Worm (Caenorhabditis elegans) whole organism, young adult: ENCODE measurements around the gene arrd-17.

ENCODE experiments used
- B0336.3 ChIP-seq: fragments of 200-800 bp; sonication (Bioruptor generic); IDR thresholded peaks from 2 replicates; pipeline ENCODE4 v1.3.6; 2022; ENCODE audit warnings: missing genetic modification characterization, missing compliant biosample characterization
- F10E7.11 ChIP-seq: sonication (generic microtip); optimal IDR thresholded peaks from 2 replicates; lab custom pipeline; 2017; ENCODE audit warnings: mild to moderate bottlenecking, missing genetic modification characterization, moderate library complexity, missing compliant biosample characterization
- F22D6.2 ChIP-seq: sonication (generic microtip); optimal IDR thresholded peaks from 2 replicates; lab custom pipeline; 2016; ENCODE audit warnings: mild to moderate bottlenecking, missing genetic modification characterization, missing compliant biosample characterization
- F33H1.4 ChIP-seq: fragments of 200-800 bp; sonication (Bioruptor generic); IDR thresholded peaks from 2 replicates; pipeline ENCODE4 v1.3.6; 2022; ENCODE audit warnings: missing genetic modification reagents, missing genetic modification characterization, missing compliant biosample characterization
- F37B4.10 ChIP-seq: fragments of 200-800 bp; sonication (Bioruptor generic); IDR thresholded peaks from 2 replicates; pipeline ENCODE4 v1.3.6; 2022; ENCODE audit warnings: missing genetic modification characterization, missing compliant biosample characterization
- F39B2.1 ChIP-seq: fragments of 200-800 bp; sonication (Bioruptor generic); IDR thresholded peaks from 2 replicates; pipeline ENCODE4 v1.3.6; 2022; ENCODE audit warnings: missing genetic modification reagents, missing genetic modification characterization, missing compliant biosample characterization
- F52B5.7 ChIP-seq: sonication (generic microtip); optimal IDR thresholded peaks from 2 replicates; lab custom pipeline; 2016; ENCODE audit warnings: mild to moderate bottlenecking, missing genetic modification characterization, missing compliant biosample characterization
- K12H6.12 ChIP-seq: fragments of 200-800 bp; sonication (Bioruptor generic); optimal IDR thresholded peaks from 2 replicates; lab custom pipeline; 2018; ENCODE audit warnings: mild to moderate bottlenecking, missing genetic modification characterization, missing compliant biosample characterization
- Y56A3A.18 ChIP-seq: fragments of 200-800 bp; sonication (Bioruptor generic); IDR thresholded peaks from 2 replicates; pipeline ENCODE4 v1.3.6; 2022; ENCODE audit warnings: missing genetic modification reagents, missing genetic modification characterization, missing compliant biosample characterization
- akir-1 ChIP-seq: fragments of 200-800 bp; sonication (Bioruptor generic); optimal IDR thresholded peaks from 2 replicates; lab custom pipeline; 2018; ENCODE audit warnings: mild to moderate bottlenecking, missing genetic modification characterization, moderate library complexity, missing compliant biosample characterization
- ama-1 ChIP-seq, 3 experiments: fragments of 150-350 bp in 1 of 3; sonication (generic microtip) in 2 of 3; optimal IDR thresholded peaks; 2 replicates each; lab custom pipeline; 2014 to 2018; ENCODE audit warnings: missing biosample characterization in 2 of 3, missing genetic modification characterization in 2 of 3, missing genetic modification reagents in 2 of 3
- aptf-2 ChIP-seq: fragments of 200-800 bp; sonication (Bioruptor generic); conservative IDR thresholded peaks from 2 replicates; pipeline ENCODE4 v1.3.6; 2022; ENCODE audit warnings: missing genetic modification reagents, missing genetic modification characterization, missing compliant biosample characterization
- aptf-3 ChIP-seq: fragments of 200-800 bp; sonication (Bioruptor generic); IDR thresholded peaks from 2 replicates; pipeline ENCODE4 v1.3.6; 2022; ENCODE audit warnings: missing genetic modification characterization, missing compliant biosample characterization
- attf-3 ChIP-seq: fragments of 200-800 bp; sonication (Bioruptor generic); conservative IDR thresholded peaks from 2 replicates; pipeline ENCODE4 v1.3.6; 2022; ENCODE audit warnings: missing genetic modification reagents, missing genetic modification characterization, missing compliant biosample characterization
- attf-5 ChIP-seq: fragments of 200-800 bp; sonication (Bioruptor generic); optimal IDR thresholded peaks from 2 replicates; lab custom pipeline; 2018; ENCODE audit warnings: mild to moderate bottlenecking, missing genetic modification characterization, missing compliant biosample characterization
- attf-6 ChIP-seq: fragments of 200-800 bp; sonication (Bioruptor generic); IDR thresholded peaks from 2 replicates; pipeline ENCODE4 v1.3.6; 2022; ENCODE audit warnings: missing genetic modification reagents, missing genetic modification characterization, missing compliant biosample characterization
- ccch-3 ChIP-seq: fragments of 200-800 bp; sonication (Bioruptor generic); optimal IDR thresholded peaks from 2 replicates; lab custom pipeline; 2018; ENCODE audit warnings: mild to moderate bottlenecking, missing genetic modification characterization, missing compliant biosample characterization
- cebp-1 ChIP-seq, 2 experiments: fragments of 200-800 bp in 1 of 2; sonication (Bioruptor generic) in 1 of 2; sonication (generic microtip) in 1 of 2; IDR thresholded peaks in 1 of 2; optimal IDR thresholded peaks in 1 of 2; 2 replicates each; pipeline versions ENCODE4 v1.3.6 to Lab custom; 2017 to 2022; ENCODE audit warnings: missing compliant biosample characterization in 2 of 2, missing genetic modification characterization in 2 of 2, mild to moderate bottlenecking in 1 of 2, missing genetic modification reagents in 1 of 2, moderate library complexity in 1 of 2
- dpff-1 ChIP-seq: sonication (generic microtip); optimal IDR thresholded peaks from 2 replicates; lab custom pipeline; 2017; ENCODE audit warnings: mild to moderate bottlenecking, missing genetic modification characterization, missing compliant biosample characterization
- dpl-1 ChIP-seq: fragments of 150-350 bp; optimal IDR thresholded peaks from 2 replicates; lab custom pipeline; 2014; ENCODE audit warnings: missing biosample characterization, missing genetic modification reagents, missing genetic modification characterization
- efl-1 ChIP-seq: fragments of 150-350 bp; optimal IDR thresholded peaks from 2 replicates; lab custom pipeline; 2014; ENCODE audit warnings: missing biosample characterization, missing genetic modification reagents, missing genetic modification characterization
- ekl-4 ChIP-seq: fragments of 200-800 bp; sonication (Bioruptor generic); IDR thresholded peaks from 2 replicates; pipeline ENCODE4 v1.3.6; 2022; ENCODE audit warnings: missing genetic modification reagents, missing genetic modification characterization, missing compliant biosample characterization
- fkh-3 ChIP-seq: sonication (generic microtip); optimal IDR thresholded peaks from 2 replicates; lab custom pipeline; 2016; ENCODE audit warnings: mild to moderate bottlenecking, missing genetic modification characterization, missing compliant biosample characterization
- hlh-26 ChIP-seq: fragments of 200-800 bp; sonication (Bioruptor generic); conservative IDR thresholded peaks from 2 replicates; pipeline ENCODE4 v1.3.6; 2022; ENCODE audit warnings: missing genetic modification reagents, missing genetic modification characterization, missing compliant biosample characterization
- hrde-1 ChIP-seq: sonication (generic microtip); optimal IDR thresholded peaks from 2 replicates; lab custom pipeline; 2016; ENCODE audit warnings: missing genetic modification characterization, mild to moderate bottlenecking, missing compliant biosample characterization, moderate library complexity, missing genotype, missing genetic modification reagents, borderline replicate concordance
- lsy-27 ChIP-seq: sonication (generic microtip); optimal IDR thresholded peaks from 2 replicates; lab custom pipeline; 2017; ENCODE audit warnings: missing genetic modification characterization, mild to moderate bottlenecking, missing compliant biosample characterization, antibody characterized with exemption, missing genotype, borderline replicate concordance; ENCODE audit not compliant: insufficient read depth
- madf-10 ChIP-seq: sonication (generic microtip); optimal IDR thresholded peaks from 2 replicates; lab custom pipeline; 2016; ENCODE audit warnings: mild to moderate bottlenecking, missing genetic modification characterization, missing compliant biosample characterization
- madf-8 ChIP-seq: fragments of 200-800 bp; sonication (Bioruptor generic); conservative IDR thresholded peaks from 2 replicates; pipeline ENCODE4 v1.3.6; 2022; ENCODE audit warnings: missing genetic modification reagents, missing genetic modification characterization, missing compliant biosample characterization
- mcd-1 ChIP-seq: fragments of 200-800 bp; sonication (Bioruptor generic); IDR thresholded peaks from 2 replicates; pipeline ENCODE4 v1.3.6; 2022; ENCODE audit warnings: missing genetic modification reagents, missing genetic modification characterization, missing compliant biosample characterization
- mel-28 ChIP-seq: sonication (generic microtip); optimal IDR thresholded peaks from 2 replicates; lab custom pipeline; 2016; ENCODE audit warnings: borderline replicate concordance, mild to moderate bottlenecking, missing genetic modification characterization, missing compliant biosample characterization
- nfyb-1 ChIP-seq: fragments of 200-800 bp; sonication (Bioruptor generic); IDR thresholded peaks from 2 replicates; pipeline ENCODE4 v1.3.6; 2022; ENCODE audit warnings: missing genetic modification reagents, missing genetic modification characterization, missing compliant biosample characterization
- nhr-179 ChIP-seq: sonication (generic microtip); optimal IDR thresholded peaks from 2 replicates; lab custom pipeline; 2016; ENCODE audit warnings: mild to moderate bottlenecking, missing genetic modification characterization, missing compliant biosample characterization
- nhr-90 ChIP-seq: sonication (generic microtip); optimal IDR thresholded peaks from 2 replicates; lab custom pipeline; 2016; ENCODE audit warnings: missing genotype, mild to moderate bottlenecking, missing genetic modification characterization, missing compliant biosample characterization
- pbrm-1 ChIP-seq: fragments of 200-800 bp; sonication (Bioruptor generic); IDR thresholded peaks from 2 replicates; pipeline ENCODE4 v1.3.6; 2022; ENCODE audit warnings: missing genetic modification reagents, missing genetic modification characterization, missing compliant biosample characterization
- pha-4 ChIP-seq: fragments of 150-350 bp; sonication (generic microtip); optimal IDR thresholded peaks from 2 replicates; lab custom pipeline; 2014; ENCODE audit warnings: missing biosample characterization, missing genetic modification reagents, missing genetic modification characterization
- repo-1 ChIP-seq: sonication (generic microtip); optimal IDR thresholded peaks from 2 replicates; lab custom pipeline; 2017; ENCODE audit warnings: mild to moderate bottlenecking, missing genetic modification characterization, missing compliant biosample characterization
- rpc-1 ChIP-seq, 2 experiments: fragments of 150-350 bp in 1 of 2; sonication (generic microtip) in 1 of 2; optimal IDR thresholded peaks; 2 replicates each; lab custom pipeline; 2014 to 2018; ENCODE audit warnings: missing biosample characterization in 1 of 2, missing genetic modification characterization in 1 of 2, missing genetic modification reagents in 1 of 2, missing genotype in 1 of 2
- sdz-38 ChIP-seq: sonication (generic microtip); optimal IDR thresholded peaks from 2 replicates; lab custom pipeline; 2016; ENCODE audit warnings: missing genotype, missing genetic modification characterization, missing compliant biosample characterization
- sea-2 ChIP-seq: fragments of 200-800 bp; sonication (Bioruptor generic); IDR thresholded peaks from 2 replicates; pipeline ENCODE4 v1.3.6; 2022; ENCODE audit warnings: missing genetic modification characterization, missing compliant biosample characterization
- snpc-1.3 ChIP-seq: sonication (generic microtip); optimal IDR thresholded peaks from 2 replicates; lab custom pipeline; 2017; ENCODE audit warnings: missing genetic modification characterization, mild to moderate bottlenecking, missing compliant biosample characterization, antibody characterized with exemption, moderate library complexity, missing genotype, missing genetic modification reagents; ENCODE audit not compliant: insufficient read depth
- snpc-4 ChIP-seq, 5 experiments: fragments of 150-350 bp in 1 of 5; sonication (generic microtip) in 4 of 5; optimal IDR thresholded peaks; 2 replicates each; lab custom pipeline; 2014 to 2018; ENCODE audit warnings: missing genetic modification characterization in 5 of 5, missing biosample characterization in 3 of 5, antibody characterized with exemption in 2 of 5, mild to moderate bottlenecking in 2 of 5, missing compliant biosample characterization in 2 of 5, missing genotype in 2 of 5, moderate library complexity in 2 of 5, missing genetic modification reagents in 1 of 5
- tbp1 ChIP-seq: fragments of 200-800 bp; sonication (Bioruptor generic); optimal IDR thresholded peaks from 2 replicates; lab custom pipeline; 2018; ENCODE audit warnings: mild to moderate bottlenecking, missing genetic modification characterization, missing compliant biosample characterization
- unc-130 ChIP-seq: sonication (generic microtip); optimal IDR thresholded peaks from 2 replicates; lab custom pipeline; 2016; ENCODE audit warnings: missing genetic modification reagents, missing genetic modification characterization, missing compliant biosample characterization
- ztf-18 ChIP-seq: sonication (generic microtip); optimal IDR thresholded peaks from 2 replicates; lab custom pipeline; 2016; ENCODE audit warnings: missing genotype, mild to moderate bottlenecking, missing genetic modification characterization, missing compliant biosample characterization
- ztf-28 ChIP-seq: fragments of 200-800 bp; sonication (Bioruptor generic); IDR thresholded peaks from 2 replicates; pipeline ENCODE4 v1.3.6; 2022; ENCODE audit warnings: missing genetic modification reagents, missing genetic modification characterization, missing compliant biosample characterization

arrd-17 gene

DNA sequence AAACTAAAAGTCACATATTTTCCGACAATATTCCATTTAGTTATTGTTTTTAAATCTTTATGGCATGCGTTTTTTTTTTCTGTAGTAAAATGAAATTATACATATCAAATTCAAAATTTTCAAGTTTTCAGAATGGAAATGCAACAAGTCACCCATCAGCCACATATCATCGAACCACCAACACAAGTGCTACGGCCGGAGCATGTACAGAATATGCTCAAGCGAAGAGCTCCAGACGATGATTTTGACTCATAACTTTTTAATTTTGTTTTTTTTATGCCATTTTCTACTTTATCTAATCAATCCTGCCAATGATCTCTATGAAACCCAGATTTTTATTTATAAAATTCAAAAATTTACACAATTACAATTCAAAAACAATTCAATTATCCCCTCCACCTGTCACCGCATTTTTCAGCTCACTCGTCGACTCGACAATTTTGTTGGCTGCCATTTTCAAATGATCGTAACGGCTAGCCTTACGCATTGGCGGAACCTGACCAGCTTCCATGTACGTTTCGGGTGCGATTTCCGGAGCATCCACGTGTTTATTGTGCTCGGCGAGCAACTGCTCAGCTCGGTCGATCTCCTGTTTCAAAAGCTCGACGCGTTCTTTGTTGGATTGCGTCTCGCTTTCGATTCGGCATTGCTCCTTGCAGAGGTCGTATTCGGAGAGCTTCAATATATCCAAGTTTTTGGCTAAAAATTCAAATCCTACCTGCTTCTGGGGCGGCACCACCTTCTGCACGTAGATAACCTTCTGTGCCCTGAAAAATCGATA lies 4.8 kb downstream of the arrd-17 start:
- TF ChIP-seq hrde-1 (tag; lab: Kevin White, UChicago): peak; percentile 28
- no peak; the same call in 1 of the 2 replicates for TF ChIP-seq Y56A3A.18 (GFP tag; lab: Robert Waterston, UW)
- no peak for TF ChIP-seq attf-5
- no peak for TF ChIP-seq snpc-1.3 (tag; lab: Kevin White, UChicago)
- TF ChIP-seq pbrm-1 (GFP tag; lab: Robert Waterston, UW): 0 out of 2 replicates have a peak, but pooled peaks have one; percentile 35
- peak; percentile 72 for TF ChIP-seq madf-10
- TF ChIP-seq F39B2.1 (GFP tag; lab: Robert Waterston, UW): no peak
- peak; percentile 64; the same call in 1 of the 2 replicates for TF ChIP-seq nfyb-1
- 0 out of 2 replicates have a peak, but pooled peaks have one; percentile 7 for TF ChIP-seq cebp-1 (GFP tag; IDR thresholded peaks at IDR 0.05; lab: Robert Waterston, UW)
- TF ChIP-seq cebp-1 (tag; optimal IDR thresholded peaks at IDR 0.05; lab: Kevin White, UChicago): peak; percentile 53
- TF ChIP-seq sdz-38: no peak
- TF ChIP-seq aptf-3 (GFP tag; lab: Robert Waterston, UW): no peak
- TF ChIP-seq ama-1 (optimal IDR thresholded peaks at IDR 0.05; lab: Kevin White, UChicago): no peak
- peak in 1 of 2 experiments; percentile 52 for TF ChIP-seq ama-1 (GFP tag; optimal IDR thresholded peaks at IDR 0.05; lab: Kevin White, UChicago)
- no peak for TF ChIP-seq nhr-179
- TF ChIP-seq dpff-1 (tag; lab: Kevin White, UChicago): no peak
- TF ChIP-seq aptf-2 (GFP tag; lab: Robert Waterston, UW): no peak
- no peak for TF ChIP-seq attf-3 (GFP tag; lab: Robert Waterston, UW)
- TF ChIP-seq pha-4: no peak
- no peak for TF ChIP-seq efl-1 (GFP tag; lab: Kevin White, UChicago)
- TF ChIP-seq hlh-26 (GFP tag; lab: Robert Waterston, UW): no peak
- TF ChIP-seq tbp1: peak; percentile 27
- no peak for TF ChIP-seq lsy-27 (tag; lab: Kevin White, UChicago)
- 0 out of 2 replicates have a peak, but pooled peaks have one; percentile 7 for TF ChIP-seq F33H1.4
- TF ChIP-seq fkh-3 (tag; lab: Kevin White, UChicago): no peak
- TF ChIP-seq unc-130 (GFP tag; lab: Kevin White, UChicago): no peak
- TF ChIP-seq attf-6: no peak
- TF ChIP-seq ztf-18 (tag; lab: Kevin White, UChicago): no peak
- TF ChIP-seq F37B4.10 (GFP tag; lab: Robert Waterston, UW): no peak
- peak; percentile 60 for TF ChIP-seq nhr-90 (tag; lab: Kevin White, UChicago)
- peak; percentile 91 for TF ChIP-seq B0336.3 (GFP tag; lab: Robert Waterston, UW)
- TF ChIP-seq sea-2 (GFP tag; lab: Robert Waterston, UW): no peak
- TF ChIP-seq mcd-1 (GFP tag; lab: Robert Waterston, UW): peak; percentile 46
- TF ChIP-seq akir-1: no peak
- no peak for TF ChIP-seq snpc-4 (GFP tag; optimal IDR thresholded peaks at IDR 0.05; lab: Kevin White, UChicago)
- TF ChIP-seq snpc-4 (tag; optimal IDR thresholded peaks at IDR 0.05; lab: Kevin White, UChicago): no peak
- TF ChIP-seq rpc-1 (optimal IDR thresholded peaks at IDR 0.05; lab: Kevin White, UChicago): no peak
- no peak for TF ChIP-seq rpc-1 (tag; optimal IDR thresholded peaks at IDR 0.05; lab: Kevin White, UChicago)
- TF ChIP-seq F22D6.2 (tag; lab: Kevin White, UChicago): no peak
- no peak for TF ChIP-seq ztf-28
- no peak for TF ChIP-seq mel-28 (tag; lab: Kevin White, UChicago)
- TF ChIP-seq F52B5.7 (tag; lab: Kevin White, UChicago): peak; percentile 6
- TF ChIP-seq ekl-4 (GFP tag; lab: Robert Waterston, UW): peak; percentile 17; the same call in 1 of the 2 replicates
- TF ChIP-seq F10E7.11 (tag; lab: Kevin White, UChicago): no peak
- no peak for TF ChIP-seq dpl-1
- TF ChIP-seq repo-1 (tag; lab: Kevin White, UChicago): peak; percentile 11
- TF ChIP-seq madf-8 (GFP tag; lab: Robert Waterston, UW): no peak
- TF ChIP-seq ccch-3 (GFP tag; lab: Kevin White, UChicago): no peak
- TF ChIP-seq K12H6.12 (tag; lab: Kevin White, UChicago): no peak
